Fruit fly (Drosophila melanogaster): ENCODE measurements around the gene CG32284.

The CG32284 gene

DNA sequence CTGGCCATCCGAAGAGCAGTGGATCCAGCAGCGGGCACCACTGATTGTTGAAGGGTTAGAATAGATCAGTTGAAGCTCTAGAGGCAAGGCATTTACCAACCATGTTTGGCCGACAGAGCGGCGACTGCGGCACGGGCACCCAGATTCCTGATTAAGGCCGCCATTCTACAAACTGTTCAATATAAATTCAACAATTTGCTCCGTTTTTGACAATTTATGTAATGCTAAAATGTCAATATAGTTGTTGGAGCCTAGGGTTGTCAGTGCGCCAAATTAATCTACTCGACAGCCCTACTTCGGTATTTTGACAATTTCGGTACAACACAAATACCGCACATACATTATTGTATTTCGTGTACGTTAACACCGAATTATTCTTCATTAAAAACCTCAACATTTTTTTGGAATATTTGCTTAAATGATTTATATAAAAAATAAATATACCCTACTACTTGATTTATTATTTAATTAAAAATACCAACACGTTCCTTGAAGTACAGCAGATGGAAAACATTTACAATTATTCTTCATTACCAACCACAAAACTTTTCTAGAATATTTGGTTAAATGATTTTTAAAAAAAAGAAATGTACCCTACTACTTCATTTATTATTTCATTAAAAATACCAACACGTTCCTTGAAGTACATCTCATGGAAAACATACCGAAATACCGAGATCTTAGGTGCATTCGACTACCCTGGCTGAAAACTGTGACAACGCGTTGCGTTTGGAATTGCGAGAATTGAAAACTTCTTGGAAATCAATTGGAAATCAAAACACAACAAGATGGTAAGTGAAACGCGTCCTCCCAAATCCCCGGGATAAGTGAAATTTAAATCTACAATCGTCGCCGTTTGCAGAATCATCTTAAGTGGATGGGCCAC lies 26.9 kb upstream of the CG32284 start, which contains the start of the genes ND-30 and CG15812 (continued):
- TF ChIP-seq ERR (GFP tag; optimal IDR thresholded peaks at IDR 0.05) (no peak), CG10959 (GFP tag; IDR thresholded peaks at IDR 0.05) (no peak), Mrtf (GFP tag; IDR thresholded peaks at IDR 0.05) (no peak), row (GFP tag; IDR thresholded peaks at IDR 0.05) (peak; percentile 73), Hsf (GFP tag; optimal IDR thresholded peaks at IDR 0.05) (no peak), Lim3 (GFP tag; IDR thresholded peaks at IDR 0.05) (no peak), Neu2 (GFP tag; optimal IDR thresholded peaks at IDR 0.05; ENCODE audit: borderline replicate concordance) (no peak), B-H2 (GFP tag; optimal IDR thresholded peaks at IDR 0.05) (no peak), bbx (GFP tag; IDR thresholded peaks at IDR 0.05; ENCODE audit: partially characterized antibody) (no peak), knrl (GFP tag; IDR thresholded peaks at IDR 0.05; ENCODE audit: partially characterized antibody) (no peak), Hmr (GFP tag; optimal IDR thresholded peaks at IDR 0.05) (no peak), GATAe (GFP tag; conservative IDR thresholded peaks at IDR 0.05) (no peak), C15 (GFP tag; IDR thresholded peaks at IDR 0.05) (no peak), chif (GFP tag; optimal IDR thresholded peaks at IDR 0.05) (no peak), CG32772 (GFP tag; IDR thresholded peaks at IDR 0.05) (no peak), CG2129 (GFP tag; IDR thresholded peaks at IDR 0.05; ENCODE audit: partially characterized antibody) (no peak), CG9727 (GFP tag; optimal IDR thresholded peaks at IDR 0.05) (peak; percentile 4), CG15479 (GFP tag; optimal IDR thresholded peaks at IDR 0.05) (no peak), gcm2 (GFP tag; optimal IDR thresholded peaks at IDR 0.05) (no peak), lola (GFP tag; optimal IDR thresholded peaks at IDR 0.05) (peak in 1 of 3 experiments; percentile 51), ems (GFP tag; optimal IDR thresholded peaks at IDR 0.05) (no peak), CG16815 (GFP tag; optimal IDR thresholded peaks at IDR 0.05) (no peak), fd3F (GFP tag; optimal IDR thresholded peaks at IDR 0.05) (no peak), CG9215 (GFP tag; IDR thresholded peaks at IDR 0.05) (no peak), Bgb (GFP tag; IDR thresholded peaks at IDR 0.05; ENCODE audit: partially characterized antibody) (no peak), al (GFP tag; IDR thresholded peaks at IDR 0.05) (no peak), Dp (GFP tag; optimal IDR thresholded peaks at IDR 0.05) (no peak), yki (optimal IDR thresholded peaks at IDR 0.05) (no peak), slp2 (GFP tag; optimal IDR thresholded peaks at IDR 0.05) (no peak), gro (GFP tag; optimal IDR thresholded peaks at IDR 0.05) (no peak), ftz-f1 (GFP tag; optimal IDR thresholded peaks at IDR 0.05) (no peak), Camta (GFP tag; optimal IDR thresholded peaks at IDR 0.05) (no peak), gcm (GFP tag; optimal IDR thresholded peaks at IDR 0.05) (no peak), grau (tag; optimal IDR thresholded peaks at IDR 0.05) (no peak), CG6654 (GFP tag; optimal IDR thresholded peaks at IDR 0.05) (no peak), rib (GFP tag; IDR thresholded peaks at IDR 0.05) (no peak), CG6791 (GFP tag; IDR thresholded peaks at IDR 0.05; ENCODE audit: partially characterized antibody) (no peak), danr (GFP tag; IDR thresholded peaks at IDR 0.05) (no peak), Xbp1 (GFP tag; optimal IDR thresholded peaks at IDR 0.05) (no peak), CkIIα-i1 (GFP tag; IDR thresholded peaks at IDR 0.05) (no peak), scrt (GFP tag; optimal IDR thresholded peaks at IDR 0.05) (no peak), CG3726 (GFP tag; IDR thresholded peaks at IDR 0.05) (no peak), croc (GFP tag; conservative IDR thresholded peaks at IDR 0.05) (no peak), gem (tag; optimal IDR thresholded peaks at IDR 0.05) (no peak), CG4404 (GFP tag; IDR thresholded peaks at IDR 0.05) (no peak), pum (GFP tag; optimal IDR thresholded peaks at IDR 0.05) (no peak), run (tag; optimal IDR thresholded peaks at IDR 0.05) (no peak), CG17186 (GFP tag; optimal IDR thresholded peaks at IDR 0.05) (no peak), sd (tag; optimal IDR thresholded peaks at IDR 0.05) (no peak), bab2 (GFP tag; optimal IDR thresholded peaks at IDR 0.05) (no peak)

All from whole organism, embryonic.